Fruit fly (Drosophila melanogaster): ENCODE data around the gene CG31457.
A peak's percentile ranks its signal among the peaks of the same experiment; 100 is the strongest.

Gene CG31457

dm6 chr3R:23157664-23158151 is 29.9 kb upstream of the CG31457 start, which contains the start of gene unk (continued):
- no peak for TF ChIP-seq Sry-β (GFP tag; optimal IDR thresholded peaks at IDR 0.05)
- TF ChIP-seq lmd (GFP tag; IDR thresholded peaks at IDR 0.05) = no peak; the same call in 1 of the 2 replicates
- no peak for TF ChIP-seq CG10431 (GFP tag; optimal IDR thresholded peaks at IDR 0.05)
- no peak for TF ChIP-seq CG14050 (GFP tag; IDR thresholded peaks at IDR 0.05)
- no peak for TF ChIP-seq CG11696 (GFP tag; IDR thresholded peaks at IDR 0.05)
- TF ChIP-seq Dfd (GFP tag; optimal IDR thresholded peaks at IDR 0.05) = no peak
- TF ChIP-seq CG14965 (GFP tag; optimal IDR thresholded peaks at IDR 0.05; ENCODE audit: borderline replicate concordance) = no peak
- peak; percentile 38 for TF ChIP-seq trem (tag; optimal IDR thresholded peaks at IDR 0.05)
- no peak for TF ChIP-seq Side (GFP tag; optimal IDR thresholded peaks at IDR 0.05)
- no peak for TF ChIP-seq gce (GFP tag; IDR thresholded peaks at IDR 0.05)
- TF ChIP-seq eve (GFP tag; optimal IDR thresholded peaks at IDR 0.05) = no peak
- TF ChIP-seq Stat92E (GFP tag; optimal IDR thresholded peaks at IDR 0.05) = peak in 1 of 3 experiments; percentile 39
- TF ChIP-seq Elba2 (GFP tag; optimal IDR thresholded peaks at IDR 0.05) = peak; percentile 32
- TF ChIP-seq PHDP (tag; optimal IDR thresholded peaks at IDR 0.05) = no peak
- TF ChIP-seq CG10274 (GFP tag; optimal IDR thresholded peaks at IDR 0.05) = no peak
- peak; percentile 97 for TF ChIP-seq CG7963 (GFP tag; IDR thresholded peaks at IDR 0.05; ENCODE audit: partially characterized antibody)
- peak; percentile 93 for TF ChIP-seq chinmo (GFP tag; IDR thresholded peaks at IDR 0.05; ENCODE audit: partially characterized antibody)
- TF ChIP-seq zen (tag; optimal IDR thresholded peaks at IDR 0.05) = peak; percentile 20
- TF ChIP-seq dan (GFP tag; IDR thresholded peaks at IDR 0.05) = no peak
- TF ChIP-seq CG13296 (GFP tag; optimal IDR thresholded peaks at IDR 0.05) = no peak
- no peak for TF ChIP-seq CG11504 (tag; optimal IDR thresholded peaks at IDR 0.05)
- TF ChIP-seq lbe (GFP tag; optimal IDR thresholded peaks at IDR 0.05) = peak; percentile 50
- peak; percentile 65; the same call in 1 of the 3 replicates for TF ChIP-seq CG2199 (GFP tag; IDR thresholded peaks at IDR 0.05)
- TF ChIP-seq ci (GFP tag; IDR thresholded peaks at IDR 0.05) = peak; percentile 42; the same call in 1 of the 3 replicates
- TF ChIP-seq Sry-δ (GFP tag; optimal IDR thresholded peaks at IDR 0.05) = peak; percentile 98
- no peak for TF ChIP-seq Fer1 (GFP tag; optimal IDR thresholded peaks at IDR 0.05)
- no peak for TF ChIP-seq CG8944 (GFP tag; optimal IDR thresholded peaks at IDR 0.05)
- peak; percentile 62 for TF ChIP-seq CG2712 (tag; optimal IDR thresholded peaks at IDR 0.05)
- TF ChIP-seq CG17829 (tag; optimal IDR thresholded peaks at IDR 0.05) = peak; percentile 71
- TF ChIP-seq BEAF-32 (GFP tag; optimal IDR thresholded peaks at IDR 0.05) = peak; percentile 98
- no peak for TF ChIP-seq GATAe (GFP tag; conservative IDR thresholded peaks at IDR 0.05)
- no peak for TF ChIP-seq Asciz (GFP tag; optimal IDR thresholded peaks at IDR 0.05)
- 0 out of 2 replicates have a peak, but pooled peaks have one; percentile 16 for TF ChIP-seq ssp (GFP tag; IDR thresholded peaks at IDR 0.05)
- peak; percentile 56 for TF ChIP-seq CG2120 (GFP tag; optimal IDR thresholded peaks at IDR 0.05)
- TF ChIP-seq sd (tag; optimal IDR thresholded peaks at IDR 0.05) = no peak
- peak; percentile 38 for TF ChIP-seq Ets65A (GFP tag)
- TF ChIP-seq CG9932 (GFP tag; IDR thresholded peaks at IDR 0.05) = peak; percentile 81
- no peak for TF ChIP-seq crol (GFP tag; IDR thresholded peaks at IDR 0.05)
- TF ChIP-seq Hmx (GFP tag; optimal IDR thresholded peaks at IDR 0.05) = no peak
- no peak for TF ChIP-seq nerfin-1 (tag; optimal IDR thresholded peaks at IDR 0.05)
- no peak for TF ChIP-seq caup (GFP tag; optimal IDR thresholded peaks at IDR 0.05; ENCODE audit: severe bottlenecking)
- TF ChIP-seq luna (GFP tag; optimal IDR thresholded peaks at IDR 0.05) = peak; percentile 50
- TF ChIP-seq CG7839 (tag; optimal IDR thresholded peaks at IDR 0.05) = no peak
- TF ChIP-seq CG14860 (GFP tag; IDR thresholded peaks at IDR 0.05; ENCODE audit: partially characterized antibody) = peak; percentile 94
- peak; percentile 79 for TF ChIP-seq CTCF (GFP tag; optimal IDR thresholded peaks at IDR 0.05)
- TF ChIP-seq HHEX (GFP tag; optimal IDR thresholded peaks at IDR 0.05) = no peak
- TF ChIP-seq zen2 (GFP tag; IDR thresholded peaks at IDR 0.05; ENCODE audit: partially characterized antibody) = peak; percentile 97
- peak; percentile 96 for TF ChIP-seq vnd (GFP tag; IDR thresholded peaks at IDR 0.05; ENCODE audit: partially characterized antibody)
- TF ChIP-seq pfk (GFP tag; optimal IDR thresholded peaks at IDR 0.05) = no peak
- TF ChIP-seq CG11085 (GFP tag; IDR thresholded peaks at IDR 0.05) = no peak
